Worm (Caenorhabditis elegans): ENCODE data around the gene srh-272.

The srh-272 gene

DNA sequence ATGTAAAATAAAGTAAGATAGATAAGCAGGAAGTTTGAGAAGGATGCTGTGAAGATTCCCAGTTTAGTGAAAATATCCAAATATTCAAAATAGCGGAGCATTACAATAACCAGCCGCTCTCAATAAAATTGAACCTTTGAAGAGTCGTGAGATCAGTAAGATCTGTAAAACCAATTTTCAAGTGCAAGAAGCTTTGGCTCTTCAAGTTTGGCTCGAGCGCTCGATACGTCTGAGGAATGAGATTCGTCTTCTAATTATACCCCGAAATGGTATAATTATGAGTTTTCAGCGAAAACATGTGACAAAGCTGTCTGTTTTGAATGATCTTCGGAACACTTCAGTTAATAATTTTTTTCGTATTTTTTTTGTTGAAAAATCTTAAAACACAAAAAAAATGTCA is 36.7 kb downstream of the srh-272 start, which contains the start of gene str-46:
str-46 (minus strand) TSS at position 101 of the 400 bp plus-strand sequence.
- TF ChIP-seq ZK546.5 (tag; optimal IDR thresholded peaks at IDR 0.05) = no peak
- no peak for TF ChIP-seq eor-1 (tag; optimal IDR thresholded peaks at IDR 0.05)
- TF ChIP-seq ceh-82 (tag; optimal IDR thresholded peaks at IDR 0.05) = no peak
- TF ChIP-seq ceh-9 (tag; optimal IDR thresholded peaks at IDR 0.05) = no peak
- TF ChIP-seq egl-5 (tag; optimal IDR thresholded peaks at IDR 0.05) = no peak
- no peak for TF ChIP-seq lin-39 (tag; optimal IDR thresholded peaks at IDR 0.05)
- no peak for TF ChIP-seq mdl-1 (tag; optimal IDR thresholded peaks at IDR 0.05)
- TF ChIP-seq nhr-28 (tag; optimal IDR thresholded peaks at IDR 0.05) = no peak
- no peak for TF ChIP-seq nhr-67 (tag; optimal IDR thresholded peaks at IDR 0.05)
- TF ChIP-seq nhr-12 (tag; optimal IDR thresholded peaks at IDR 0.05) = no peak

DNA sequence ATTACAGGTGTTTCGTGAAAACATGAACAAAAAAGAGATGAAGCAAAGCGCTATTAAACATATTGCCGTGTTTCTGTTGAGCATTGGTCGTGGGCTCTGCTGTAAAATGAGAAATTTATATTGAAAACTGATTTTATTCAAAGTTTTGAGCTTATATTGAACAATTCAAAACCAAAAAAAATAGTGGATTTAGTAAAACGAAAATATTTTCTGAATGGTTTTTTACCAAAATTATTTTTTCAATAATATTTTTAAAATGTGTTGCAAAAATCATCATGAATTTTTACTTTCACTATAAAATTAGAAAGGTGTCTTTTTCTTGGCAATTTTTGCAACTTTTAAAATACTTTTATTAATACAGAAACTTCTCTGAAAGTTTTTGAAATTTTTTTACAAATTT is 40.1 kb downstream of the srh-272 start, which contains the start of gene C31B8.7:
C31B8.7 (minus strand) TSS at position 101 of the 400 bp plus-strand sequence.
- TF ChIP-seq nhr-43 (tag; optimal IDR thresholded peaks at IDR 0.05; ENCODE audit: poor library complexity, severe bottlenecking) (no peak), pha-4 (tag; optimal IDR thresholded peaks at IDR 0.05) (no peak), egl-5 (tag; optimal IDR thresholded peaks at IDR 0.05) (no peak)

DNA sequence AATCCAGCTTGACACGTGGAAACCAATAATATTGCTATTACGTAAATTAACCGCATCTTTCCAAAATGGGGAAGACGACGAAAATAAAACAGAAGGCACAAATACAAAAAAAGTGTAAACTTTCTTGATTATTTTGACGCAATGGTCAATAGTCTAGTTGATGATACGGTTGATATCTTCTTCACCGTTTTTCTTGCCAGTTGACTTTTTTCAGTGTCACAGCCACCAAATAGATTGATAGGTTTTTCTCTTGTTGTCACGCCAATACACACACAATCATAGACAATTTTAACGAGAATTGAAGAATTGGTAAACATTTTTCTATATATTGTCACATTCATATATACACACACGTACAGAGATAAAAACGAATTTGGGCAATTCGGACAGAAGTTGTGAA is 46.4 kb downstream of the srh-272 start, which contains the start of gene zmp-3:
zmp-3 (minus strand) TSS at position 101 of the 400 bp plus-strand sequence.
- TF ChIP-seq elt-1 (tag; optimal IDR thresholded peaks at IDR 0.05) (no peak), ztf-11 (tag; optimal IDR thresholded peaks at IDR 0.05) (no peak), snpc-4 (tag; optimal IDR thresholded peaks at IDR 0.05) (no peak), tbx-2 (tag; optimal IDR thresholded peaks at IDR 0.05) (no peak), nhr-23 (tag; optimal IDR thresholded peaks at IDR 0.05) (no peak)

DNA sequence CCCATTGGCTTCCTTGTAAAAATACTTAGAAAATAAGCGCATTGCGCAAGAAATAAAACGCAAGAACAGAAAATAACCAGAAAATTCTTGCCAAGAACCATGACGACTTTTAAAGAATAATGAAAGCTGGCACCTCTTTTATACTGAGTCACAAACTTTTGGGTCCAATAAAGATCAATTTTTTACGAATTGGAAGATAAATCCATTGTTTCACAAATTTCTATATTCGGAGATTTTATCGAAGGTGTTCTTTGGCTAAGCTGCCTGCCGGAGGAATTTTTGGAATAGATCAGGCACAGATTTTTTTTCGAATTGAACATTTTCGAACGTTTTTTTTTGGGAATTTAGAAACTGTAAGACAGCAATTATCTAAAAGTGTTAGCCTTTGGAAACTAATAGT is 49.8 kb downstream of the srh-272 start, which contains the start of gene C31B8.9:
C31B8.9 (minus strand) TSS at position 101 of the 400 bp plus-strand sequence.
- TF ChIP-seq jun-1 (tag; optimal IDR thresholded peaks at IDR 0.05) (no peak), hmg-11 (tag; optimal IDR thresholded peaks at IDR 0.05) (no peak), ceh-9 (tag; optimal IDR thresholded peaks at IDR 0.05) (no peak), nhr-28 (tag; optimal IDR thresholded peaks at IDR 0.05) (no peak), pqm-1 (tag; optimal IDR thresholded peaks at IDR 0.05) (no peak), zag-1 (tag; optimal IDR thresholded peaks at IDR 0.05) (no peak), ztf-11 (tag; optimal IDR thresholded peaks at IDR 0.05) (no peak), unc-62 (GFP tag; optimal IDR thresholded peaks at IDR 0.05) (no peak), egl-27 (tag; optimal IDR thresholded peaks at IDR 0.05) (no peak), ceh-28 (tag; optimal IDR thresholded peaks at IDR 0.05) (no peak)

DNA sequence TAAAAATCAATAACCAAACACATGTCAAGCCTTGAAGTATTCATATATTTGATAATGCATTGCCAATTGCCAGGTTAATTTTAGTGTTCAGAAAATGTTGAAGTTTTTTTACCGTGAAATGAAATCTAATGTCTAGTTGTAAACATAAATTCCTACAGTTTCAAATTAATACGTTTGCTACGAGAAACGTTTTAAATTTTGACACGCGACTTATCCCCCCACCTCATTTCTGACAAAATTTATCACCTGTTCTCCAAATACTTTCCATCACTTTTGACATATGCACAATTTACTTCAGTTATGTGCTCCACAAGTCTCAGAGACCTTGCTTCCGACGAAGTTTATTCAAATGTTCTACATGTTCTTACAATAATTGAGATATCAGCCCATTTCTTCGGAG is 50.8 kb downstream of the srh-272 start, which contains the start of gene srh-146:
srh-146 (plus strand) TSS at position 301 of the 400 bp plus-strand sequence.
- no peak for TF ChIP-seq elt-2 (tag; optimal IDR thresholded peaks at IDR 0.05)
- no peak for TF ChIP-seq nhr-25 (tag; optimal IDR thresholded peaks at IDR 0.05)
- TF ChIP-seq ceh-16 (tag; optimal IDR thresholded peaks at IDR 0.05) = no peak
- no peak for TF ChIP-seq aly-2 (tag; optimal IDR thresholded peaks at IDR 0.05)
- no peak for TF ChIP-seq unc-39 (tag; optimal IDR thresholded peaks at IDR 0.05)
- no peak for TF ChIP-seq ceh-9 (tag; optimal IDR thresholded peaks at IDR 0.05)
- no peak for TF ChIP-seq egl-5 (tag; optimal IDR thresholded peaks at IDR 0.05)
- no peak for TF ChIP-seq eor-1 (tag; optimal IDR thresholded peaks at IDR 0.05)
- no peak for TF ChIP-seq nhr-77 (tag; optimal IDR thresholded peaks at IDR 0.05)
- TF ChIP-seq ztf-4 (tag; optimal IDR thresholded peaks at IDR 0.05) = no peak
- no peak for TF ChIP-seq tbx-2 (tag; optimal IDR thresholded peaks at IDR 0.05)
- TF ChIP-seq ama-1 (optimal IDR thresholded peaks at IDR 0.05) = no peak
- no peak for TF ChIP-seq ztf-11 (tag; optimal IDR thresholded peaks at IDR 0.05)
- TF ChIP-seq nhr-23 (tag; optimal IDR thresholded peaks at IDR 0.05) = no peak
- no peak for TF ChIP-seq unc-62 (GFP tag; optimal IDR thresholded peaks at IDR 0.05)
- no peak for TF ChIP-seq ceh-82 (tag; optimal IDR thresholded peaks at IDR 0.05)
- TF ChIP-seq fkh-2 (tag; optimal IDR thresholded peaks at IDR 0.05) = no peak
- TF ChIP-seq fos-1 (tag; optimal IDR thresholded peaks at IDR 0.05) = no peak
- TF ChIP-seq elt-1 (tag; optimal IDR thresholded peaks at IDR 0.05) = no peak

Measured in whole organism, L3 larva.